Fruit fly (Drosophila melanogaster) whole organism, embryonic: Measurements from ENCODE around the gene Best3.

Experiments used
- CG10147 ChIP-seq: fragments of 200-800 bp; sonication (Bioruptor generic); optimal IDR thresholded peaks from 2 replicates; lab custom pipeline; 2019; ENCODE audit warnings: missing biosample characterization, mild to moderate bottlenecking, missing genetic modification characterization, moderate library complexity
- CG10462 ChIP-seq: fragments of 200-800 bp; sonication (Bioruptor generic); optimal IDR thresholded peaks from 2 replicates; lab custom pipeline; 2016; ENCODE audit warnings: missing biosample characterization, missing genetic modification characterization
- CG10979 ChIP-seq: fragments of 200-800 bp; sonication (Bioruptor generic); optimal IDR thresholded peaks from 2 replicates; lab custom pipeline; 2018; ENCODE audit warnings: missing biosample characterization, mild to moderate bottlenecking, missing genetic modification characterization, moderate library complexity
- CG11398 ChIP-seq: fragments of 200-800 bp; sonication (Bioruptor generic); optimal IDR thresholded peaks from 2 replicates; lab custom pipeline; 2016; ENCODE audit warnings: missing biosample characterization, missing genetic modification characterization
- CG11504 ChIP-seq: fragments of 200-800 bp; sonication (Bioruptor generic); optimal IDR thresholded peaks from 3 replicates; lab custom pipeline; 2019; ENCODE audit warnings: missing biosample characterization, mild to moderate bottlenecking, missing genetic modification characterization, moderate library complexity
- CG12391 ChIP-seq: fragments of 200-800 bp; sonication (Bioruptor generic); optimal IDR thresholded peaks from 3 replicates; lab custom pipeline; 2018; ENCODE audit warnings: missing biosample characterization, mild to moderate bottlenecking, missing genetic modification characterization, moderate library complexity
- CG12769 ChIP-seq: fragments of 200-800 bp; sonication (Bioruptor generic); optimal IDR thresholded peaks from 2 replicates; lab custom pipeline; 2019; ENCODE audit warnings: missing biosample characterization, mild to moderate bottlenecking, missing genetic modification characterization, moderate library complexity
- CG14050 ChIP-seq: fragments of 200-800 bp; sonication (Bioruptor generic); IDR thresholded peaks from 3 replicates; pipeline ENCODE4 v1.3.6; 2022; ENCODE audit warnings: missing biosample characterization, missing genetic modification characterization
- CG14441 ChIP-seq: fragments of 200-800 bp; sonication (Bioruptor generic); IDR thresholded peaks from 2 replicates; pipeline ENCODE4 v1.3.6; 2022; ENCODE audit warnings: missing biosample characterization, missing genetic modification characterization
- CG14860 ChIP-seq: fragments of 200-800 bp; sonication (Bioruptor generic); IDR thresholded peaks from 3 replicates; pipeline ENCODE4 v1.3.6; 2022; ENCODE audit warnings: missing biosample characterization, missing genetic modification characterization; ENCODE audit not compliant: partially characterized antibody
- CG14965 ChIP-seq: fragments of 200-800 bp; sonication (Bioruptor generic); optimal IDR thresholded peaks from 2 replicates; lab custom pipeline; 2016; ENCODE audit warnings: missing biosample characterization, missing genetic modification characterization, borderline replicate concordance
- CG15269 ChIP-seq: fragments of 200-800 bp; sonication (Bioruptor generic); optimal IDR thresholded peaks from 2 replicates; lab custom pipeline; 2018; ENCODE audit warnings: missing biosample characterization, mild to moderate bottlenecking, missing genetic modification characterization, moderate library complexity
- CG16779 ChIP-seq: fragments of 200-800 bp; sonication (Bioruptor generic); IDR thresholded peaks from 2 replicates; pipeline ENCODE4 v1.3.6; 2022; ENCODE audit warnings: missing biosample characterization, missing genetic modification characterization
- CG1832 ChIP-seq: fragments of 200-800 bp; sonication (Bioruptor generic); optimal IDR thresholded peaks from 2 replicates; lab custom pipeline; 2017; ENCODE audit warnings: missing biosample characterization, mild to moderate bottlenecking, missing genetic modification characterization, inconsistent platforms
- CG34376 ChIP-seq: fragments of 200-800 bp; sonication (Bioruptor generic); optimal IDR thresholded peaks from 2 replicates; lab custom pipeline; 2018; ENCODE audit warnings: missing biosample characterization, mild to moderate bottlenecking, missing genetic modification characterization
- CG43689 ChIP-seq: fragments of 200-800 bp; sonication (Bioruptor generic); IDR thresholded peaks from 2 replicates; pipeline ENCODE4 v1.3.6; 2022; ENCODE audit warnings: missing biosample characterization, missing genetic modification characterization
- CG6654 ChIP-seq: fragments of 200-800 bp; sonication (Bioruptor generic); optimal IDR thresholded peaks from 2 replicates; lab custom pipeline; 2017; ENCODE audit warnings: missing biosample characterization, mild to moderate bottlenecking, missing genetic modification characterization
- CG7372 ChIP-seq: fragments of 200-800 bp; sonication (Bioruptor generic); IDR thresholded peaks from 2 replicates; pipeline ENCODE4 v1.3.6; 2022; ENCODE audit warnings: missing biosample characterization, missing genetic modification characterization
- CTCF ChIP-seq: fragments of 200-800 bp; sonication (Bioruptor generic); optimal IDR thresholded peaks from 2 replicates; lab custom pipeline; 2017; ENCODE audit warnings: missing biosample characterization, mild to moderate bottlenecking, missing genetic modification characterization, moderate library complexity
- Chrac-16 ChIP-seq: fragments of 200-800 bp; sonication (Bioruptor generic); optimal IDR thresholded peaks from 3 replicates; lab custom pipeline; 2016; ENCODE audit warnings: missing biosample characterization, missing genetic modification characterization
- Dfd ChIP-seq, 2 experiments: fragments of >200 bp; optimal IDR thresholded peaks; 2 replicates each; lab custom pipeline; 2017; ENCODE audit warnings: missing biosample characterization in 2 of 2, missing genetic modification characterization in 2 of 2
- E2f2 ChIP-seq: fragments of 200-800 bp; sonication (Bioruptor generic); IDR thresholded peaks from 2 replicates; pipeline ENCODE4 v1.3.6; 2022; ENCODE audit warnings: missing biosample characterization, missing genetic modification characterization
- Fer1 ChIP-seq: fragments of 200-800 bp; sonication (Bioruptor generic); optimal IDR thresholded peaks from 2 replicates; lab custom pipeline; 2017; ENCODE audit warnings: missing biosample characterization, mild to moderate bottlenecking, missing genetic modification characterization
- HLH3B ChIP-seq: fragments of 200-800 bp; sonication (Bioruptor generic); IDR thresholded peaks from 2 replicates; pipeline ENCODE4 v1.3.6; 2022; ENCODE audit warnings: missing biosample characterization, missing genetic modification characterization
- Hr51 ChIP-seq, 2 experiments: fragments of 200-800 bp; sonication (Bioruptor generic); optimal IDR thresholded peaks; 2 replicates in 1 of 2; 3 replicates in 1 of 2; lab custom pipeline; 2016 to 2018; ENCODE audit warnings: missing biosample characterization in 2 of 2, missing genetic modification characterization in 2 of 2, mild to moderate bottlenecking in 1 of 2, moderate library complexity in 1 of 2
- Hr78 ChIP-seq, 2 experiments: fragments of 200-800 bp in 1 of 2; fragments of >200 bp in 1 of 2; sonication (Bioruptor generic) in 1 of 2; optimal IDR thresholded peaks; 2 replicates each; lab custom pipeline; 2017 to 2019; ENCODE audit warnings: missing biosample characterization in 2 of 2, missing genetic modification characterization in 2 of 2, mild to moderate bottlenecking in 1 of 2, moderate library complexity in 1 of 2
- Lhr ChIP-seq: fragments of 200-800 bp; sonication (Bioruptor generic); optimal IDR thresholded peaks from 3 replicates; lab custom pipeline; 2017; ENCODE audit warnings: mild to moderate bottlenecking, missing biosample characterization, missing genetic modification reagents, missing genetic modification characterization
- Mrtf ChIP-seq: fragments of 200-800 bp; sonication (Bioruptor generic); IDR thresholded peaks from 3 replicates; pipeline ENCODE4 v1.3.6; 2022; ENCODE audit warnings: missing biosample characterization, missing genetic modification characterization
- Poxn ChIP-seq: fragments of 200-800 bp; sonication (Bioruptor generic); IDR thresholded peaks from 2 replicates; pipeline ENCODE4 v1.3.6; 2022; ENCODE audit warnings: missing biosample characterization, missing genetic modification characterization
- Sry-β ChIP-seq: fragments of 200-800 bp; sonication (Bioruptor generic); optimal IDR thresholded peaks from 2 replicates; lab custom pipeline; 2018; ENCODE audit warnings: missing biosample characterization, mild to moderate bottlenecking, missing genetic modification characterization, moderate library complexity
- TFAM ChIP-seq: fragments of 200-800 bp; sonication (Bioruptor generic); optimal IDR thresholded peaks from 2 replicates; lab custom pipeline; 2017; ENCODE audit warnings: missing biosample characterization, missing genetic modification characterization, inconsistent platforms
- aop ChIP-seq: fragments of 200-800 bp; sonication (Bioruptor generic); IDR thresholded peaks from 2 replicates; pipeline ENCODE4 v1.3.6; 2022; ENCODE audit warnings: missing biosample characterization, missing genetic modification characterization
- ato ChIP-seq: fragments of 200-800 bp; sonication (Bioruptor generic); IDR thresholded peaks from 2 replicates; pipeline ENCODE4 v1.3.6; 2022; ENCODE audit warnings: missing biosample characterization, missing genetic modification characterization; ENCODE audit not compliant: partially characterized antibody
- caup ChIP-seq: fragments of 200-800 bp; sonication (Bioruptor generic); optimal IDR thresholded peaks from 3 replicates; lab custom pipeline; 2017; ENCODE audit warnings: missing biosample characterization, mild to moderate bottlenecking, missing genetic modification characterization, moderate library complexity; ENCODE audit not compliant: severe bottlenecking
- chinmo ChIP-seq: fragments of 200-800 bp; sonication (Bioruptor generic); IDR thresholded peaks from 4 replicates; pipeline ENCODE4 v1.3.6; 2022; ENCODE audit warnings: missing biosample characterization, missing genetic modification characterization; ENCODE audit not compliant: partially characterized antibody
- cwo ChIP-seq: fragments of 200-800 bp; sonication (Bioruptor generic); optimal IDR thresholded peaks from 3 replicates; lab custom pipeline; 2017; ENCODE audit warnings: missing biosample characterization, missing genetic modification characterization, mild to moderate bottlenecking, moderate library complexity, missing genetic modification reagents
- dysf ChIP-seq: fragments of 200-800 bp; sonication (Bioruptor generic); IDR thresholded peaks from 3 replicates; pipeline ENCODE4 v1.3.6; 2022; ENCODE audit warnings: missing biosample characterization, missing genetic modification characterization
- eve ChIP-seq, 2 experiments: fragments of >200 bp; optimal IDR thresholded peaks; 2 replicates each; lab custom pipeline; 2017; ENCODE audit warnings: missing biosample characterization in 2 of 2, missing genetic modification characterization in 2 of 2
- gce ChIP-seq: fragments of 200-800 bp; sonication (Bioruptor generic); IDR thresholded peaks from 3 replicates; pipeline ENCODE4 v1.3.6; 2022; ENCODE audit warnings: missing biosample characterization, missing genetic modification characterization
- hkb ChIP-seq, 2 experiments: fragments of 200-800 bp in 1 of 2; fragments of >200 bp in 1 of 2; sonication (Bioruptor generic) in 1 of 2; IDR thresholded peaks in 1 of 2; optimal IDR thresholded peaks in 1 of 2; 2 replicates each; pipeline versions ENCODE4 v1.3.6 to Lab custom; 2017 to 2022; ENCODE audit warnings: missing biosample characterization in 1 of 2, missing genetic modification characterization in 1 of 2
- ind ChIP-seq: fragments of 200-800 bp; sonication (Bioruptor generic); optimal IDR thresholded peaks from 3 replicates; lab custom pipeline; 2016; ENCODE audit warnings: missing biosample characterization, missing genetic modification characterization
- lmd ChIP-seq: fragments of 200-800 bp; sonication (Bioruptor generic); IDR thresholded peaks from 2 replicates; pipeline ENCODE4 v1.3.6; 2022; ENCODE audit warnings: missing biosample characterization, missing genetic modification characterization
- nau ChIP-seq: fragments of 200-800 bp; sonication (Bioruptor generic); optimal IDR thresholded peaks from 3 replicates; lab custom pipeline; 2017; ENCODE audit warnings: missing biosample characterization, mild to moderate bottlenecking, missing genetic modification characterization, missing genetic modification reagents
- otp ChIP-seq: fragments of 200-800 bp; sonication (Bioruptor generic); IDR thresholded peaks from 3 replicates; pipeline ENCODE4, ENCODE4 v1.3.6; 2022; ENCODE audit warnings: missing biosample characterization, missing genetic modification characterization
- pfk ChIP-seq: fragments of 200-800 bp; sonication (Bioruptor generic); optimal IDR thresholded peaks from 2 replicates; lab custom pipeline; 2018; ENCODE audit warnings: missing biosample characterization, mild to moderate bottlenecking, missing genetic modification characterization, moderate library complexity
- phol ChIP-seq: fragments of 200-800 bp; sonication (Bioruptor generic); optimal IDR thresholded peaks from 3 replicates; lab custom pipeline; 2018; ENCODE audit warnings: missing biosample characterization, mild to moderate bottlenecking, missing genetic modification characterization, moderate library complexity
- ro ChIP-seq: fragments of 200-800 bp; sonication (Bioruptor generic); IDR thresholded peaks from 2 replicates; pipeline ENCODE4 v1.3.6; 2022; ENCODE audit warnings: missing biosample characterization, missing genetic modification characterization
- sisA ChIP-seq: fragments of 200-800 bp; sonication (Bioruptor generic); IDR thresholded peaks from 2 replicates; pipeline ENCODE4 v1.3.6; 2022; ENCODE audit warnings: missing biosample characterization, missing genetic modification characterization
- vvl ChIP-seq: fragments of 200-800 bp; sonication (Bioruptor generic); IDR thresholded peaks from 2 replicates; pipeline ENCODE4 v1.3.6; 2022; ENCODE audit warnings: missing biosample characterization, missing genetic modification characterization

Best3 gene

DNA sequence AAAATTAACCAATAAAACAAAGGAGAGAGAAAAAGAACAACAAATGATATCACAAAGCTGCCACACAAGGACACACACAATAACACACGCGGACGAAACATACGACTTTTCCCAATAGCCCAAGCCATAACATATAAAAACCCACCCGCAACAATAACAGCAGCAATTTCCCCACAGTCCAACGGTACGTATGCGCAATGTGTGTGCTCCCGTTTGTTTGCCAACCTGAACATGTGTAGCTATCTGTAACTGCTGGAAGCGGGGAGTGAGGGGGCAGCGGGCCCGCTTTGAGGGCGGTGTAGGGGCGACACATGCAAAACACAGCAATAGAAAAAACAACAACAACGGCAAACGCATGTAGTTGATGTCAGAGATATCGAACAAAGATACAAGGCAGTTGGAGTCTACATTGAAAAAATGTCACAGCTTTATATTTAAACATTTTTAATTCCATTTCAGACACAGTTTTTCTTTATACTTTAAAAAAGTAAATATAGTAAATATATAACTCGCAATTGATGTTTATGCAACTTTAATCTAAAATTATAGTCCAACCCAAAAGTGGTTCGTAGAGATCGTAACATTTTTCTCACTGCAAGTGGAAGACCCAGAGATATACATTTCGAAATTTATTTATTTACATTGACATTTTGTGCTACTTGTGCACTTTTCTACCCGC is 33.7 kb downstream of the Best3 start (continued):
- TF ChIP-seq Hr78 (GFP tag; optimal IDR thresholded peaks at IDR 0.05; lab: Kevin White, UChicago) (no peak), CG14050 (GFP tag; lab: Robert Waterston, UW) (no peak), pfk (GFP tag; lab: Kevin White, UChicago) (no peak), CG11504 (tag; lab: Kevin White, UChicago) (peak; percentile 34), chinmo (GFP tag; lab: Robert Waterston, UW) (no peak), nau (GFP tag; lab: Kevin White, UChicago) (no peak), CG6654 (GFP tag; lab: Kevin White, UChicago) (no peak), dysf (peak; percentile 52; the same call in 2 of the 3 replicates), CTCF (GFP tag; lab: Kevin White, UChicago) (no peak), CG1832 (GFP tag; lab: Kevin White, UChicago) (no peak), Dfd (GFP tag; optimal IDR thresholded peaks at IDR 0.05; lab: Kevin White, UChicago) (no peak), CG34376 (no peak), caup (GFP tag; lab: Kevin White, UChicago) (peak; percentile 69), vvl (0 out of 2 replicates have a peak, but pooled peaks have one; percentile 21), otp (GFP tag; lab: Robert Waterston, UW) (no peak), E2f2 (GFP tag; lab: Robert Waterston, UW) (no peak), CG10979 (tag; lab: Kevin White, UChicago) (no peak), CG10462 (no peak), HLH3B (GFP tag; lab: Robert Waterston, UW) (no peak), CG16779 (GFP tag; lab: Robert Waterston, UW) (no peak), Mrtf (no peak), Poxn (GFP tag; lab: Robert Waterston, UW) (no peak), ato (GFP tag; lab: Robert Waterston, UW) (no peak), CG14965 (GFP tag; lab: Kevin White, UChicago) (no peak), CG12769 (tag; lab: Kevin White, UChicago) (peak; percentile 5), CG7372 (peak; percentile 46; the same call in 1 of the 2 replicates), Fer1 (no peak), CG15269 (peak; percentile 27), Lhr (GFP tag; lab: Kevin White, UChicago) (no peak), CG14441 (GFP tag; lab: Robert Waterston, UW) (peak; percentile 58; the same call in 1 of the 2 replicates), CG14860 (GFP tag; lab: Robert Waterston, UW) (no peak), CG12391 (tag; lab: Kevin White, UChicago) (peak; percentile 1), CG11398 (GFP tag; lab: Kevin White, UChicago) (no peak), aop (no peak), Sry-β (GFP tag; lab: Kevin White, UChicago) (no peak), sisA (GFP tag; lab: Robert Waterston, UW) (no peak), Hr51 (GFP tag; optimal IDR thresholded peaks at IDR 0.05; lab: Kevin White, UChicago) (peak in 1 of 2 experiments; percentile 7), eve (GFP tag; optimal IDR thresholded peaks at IDR 0.05; lab: Kevin White, UChicago) (no peak), ro (no peak), TFAM (GFP tag; lab: Kevin White, UChicago) (no peak), lmd (0 out of 2 replicates have a peak, but pooled peaks have one; percentile 26), hkb (optimal IDR thresholded peaks at IDR 0.05; lab: Kevin White, UChicago) (no peak), hkb (GFP tag; IDR thresholded peaks at IDR 0.05; lab: Robert Waterston, UW) (no peak), ind (GFP tag; lab: Kevin White, UChicago) (no peak), CG43689 (GFP tag; lab: Robert Waterston, UW) (no peak), Chrac-16 (no peak), phol (tag; lab: Kevin White, UChicago) (peak; percentile 0), cwo (peak; percentile 30), gce (GFP tag; lab: Robert Waterston, UW) (no peak), CG10147 (GFP tag; lab: Kevin White, UChicago) (no peak)
